Fruit fly (Drosophila melanogaster): ENCODE data around the gene ND-B8.

The ND-B8 gene

DNA sequence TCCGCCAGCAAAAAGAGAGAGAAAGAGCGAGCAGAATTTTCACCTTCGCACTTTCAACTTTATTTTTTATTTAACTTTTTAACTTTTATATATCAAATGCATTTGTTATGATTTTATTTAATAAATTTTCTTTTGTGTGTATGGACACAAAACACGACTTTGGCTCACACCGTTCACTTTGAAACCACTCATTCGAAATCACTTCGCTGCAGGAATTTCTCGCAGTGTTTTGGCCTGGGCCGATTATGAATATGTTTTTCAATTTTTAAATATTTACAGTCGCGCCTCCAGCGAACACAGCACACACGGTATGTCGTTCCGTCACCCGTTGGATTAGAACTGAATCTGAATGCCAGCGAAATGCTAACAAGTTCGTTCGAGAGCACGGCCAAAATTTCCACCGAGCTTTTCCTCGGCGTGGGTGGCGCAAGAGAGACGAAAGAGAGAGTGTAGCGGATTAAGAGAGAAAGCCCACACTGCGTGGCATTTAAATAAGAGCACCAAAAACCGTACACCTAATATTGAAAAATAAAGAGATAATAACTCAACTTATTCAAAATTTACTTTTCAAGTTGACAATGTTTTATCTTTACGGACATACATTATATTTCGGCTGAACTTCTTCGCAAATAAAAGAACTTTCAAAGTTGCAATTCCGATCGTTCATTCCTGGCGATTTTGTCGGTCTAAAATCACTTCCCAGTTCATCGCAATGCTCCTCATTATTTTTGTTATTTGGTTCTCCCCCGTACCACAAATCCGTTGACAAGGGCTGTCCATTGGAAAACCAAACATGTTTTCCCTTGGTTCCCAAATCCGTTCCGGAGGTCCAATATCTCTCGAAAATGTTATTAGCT lies 13.3 kb upstream of the ND-B8 start, which contains the start of gene CG15431:
CG15431 (minus strand) TSS at position 402 of the 857 bp plus-strand sequence.
- TF ChIP-seq Lim3 (GFP tag; IDR thresholded peaks at IDR 0.05): no peak
- peak; percentile 13 for TF ChIP-seq slp2 (GFP tag; optimal IDR thresholded peaks at IDR 0.05)
- peak; percentile 24 for TF ChIP-seq HmgZ (tag; optimal IDR thresholded peaks at IDR 0.05)
- TF ChIP-seq lilli (GFP tag; optimal IDR thresholded peaks at IDR 0.05): peak; percentile 69
- TF ChIP-seq Bteb2 (GFP tag; optimal IDR thresholded peaks at IDR 0.05): peak; percentile 29
- TF ChIP-seq HLHmδ (GFP tag; optimal IDR thresholded peaks at IDR 0.05): no peak
- TF ChIP-seq CG14965 (GFP tag; optimal IDR thresholded peaks at IDR 0.05; ENCODE audit: borderline replicate concordance): no peak
- TF ChIP-seq HHEX (GFP tag; optimal IDR thresholded peaks at IDR 0.05): peak; percentile 66
- no peak for TF ChIP-seq ato (GFP tag; IDR thresholded peaks at IDR 0.05; ENCODE audit: partially characterized antibody)
- 0 out of 3 replicates have a peak, but pooled peaks have one; percentile 47 for TF ChIP-seq CG34422 (GFP tag; IDR thresholded peaks at IDR 0.05)
- peak; percentile 25 for TF ChIP-seq fd96Cb (tag; optimal IDR thresholded peaks at IDR 0.05)
- TF ChIP-seq br (optimal IDR thresholded peaks at IDR 0.05): no peak
- peak; percentile 56 for TF ChIP-seq CG12299 (tag; optimal IDR thresholded peaks at IDR 0.05)
- no peak for TF ChIP-seq CG31388 (GFP tag; optimal IDR thresholded peaks at IDR 0.05)
- no peak for TF ChIP-seq D (optimal IDR thresholded peaks at IDR 0.05)
- TF ChIP-seq D (GFP tag; optimal IDR thresholded peaks at IDR 0.05): no peak
- TF ChIP-seq Hr3 (GFP tag; optimal IDR thresholded peaks at IDR 0.05): peak; percentile 16
- TF ChIP-seq gcm2 (GFP tag; optimal IDR thresholded peaks at IDR 0.05): peak; percentile 18
- TF ChIP-seq CG7556 (GFP tag; optimal IDR thresholded peaks at IDR 0.05): peak; percentile 79
- peak; percentile 17 for TF ChIP-seq CG18764 (GFP tag; optimal IDR thresholded peaks at IDR 0.05)
- no peak for TF ChIP-seq cad (GFP tag; optimal IDR thresholded peaks at IDR 0.05)
- no peak for TF ChIP-seq CG4282 (GFP tag; optimal IDR thresholded peaks at IDR 0.05)
- TF ChIP-seq pb (GFP tag; optimal IDR thresholded peaks at IDR 0.05): no peak
- TF ChIP-seq cas (GFP tag; IDR thresholded peaks at IDR 0.05): no peak
- TF ChIP-seq B-H1 (GFP tag; IDR thresholded peaks at IDR 0.05): 0 out of 3 replicates have a peak, but pooled peaks have one; percentile 37
- peak; percentile 40; the same call in 1 of the 3 replicates for TF ChIP-seq zfh1 (GFP tag; IDR thresholded peaks at IDR 0.05)
- peak; percentile 60 for TF ChIP-seq CG14441 (GFP tag; IDR thresholded peaks at IDR 0.05)
- TF ChIP-seq cato (GFP tag; optimal IDR thresholded peaks at IDR 0.05; ENCODE audit: borderline replicate concordance): no peak
- no peak for TF ChIP-seq CG11085 (GFP tag; IDR thresholded peaks at IDR 0.05)
- TF ChIP-seq ems (GFP tag; optimal IDR thresholded peaks at IDR 0.05): peak; percentile 20
- no peak for TF ChIP-seq sc (optimal IDR thresholded peaks at IDR 0.05)
- no peak for TF ChIP-seq sc (GFP tag; optimal IDR thresholded peaks at IDR 0.05)
- TF ChIP-seq NK7.1 (GFP tag; optimal IDR thresholded peaks at IDR 0.05): no peak
- no peak for TF ChIP-seq CG11696 (GFP tag; IDR thresholded peaks at IDR 0.05)
- peak; percentile 8 for TF ChIP-seq CG6254 (GFP tag; optimal IDR thresholded peaks at IDR 0.05)
- TF ChIP-seq TFAM (GFP tag; optimal IDR thresholded peaks at IDR 0.05): no peak
- TF ChIP-seq NC2α (GFP tag; optimal IDR thresholded peaks at IDR 0.05): no peak
- TF ChIP-seq CG33213 (GFP tag; optimal IDR thresholded peaks at IDR 0.05): no peak
- TF ChIP-seq CG10565 (GFP tag; optimal IDR thresholded peaks at IDR 0.05): no peak
- TF ChIP-seq CG3281 (GFP tag; optimal IDR thresholded peaks at IDR 0.05): peak; percentile 69
- no peak for TF ChIP-seq nom (GFP tag; optimal IDR thresholded peaks at IDR 0.05)
- peak; percentile 5 for TF ChIP-seq CG13123 (GFP tag; optimal IDR thresholded peaks at IDR 0.05)
- no peak for TF ChIP-seq eyg (GFP tag; optimal IDR thresholded peaks at IDR 0.05)
- peak; percentile 61 for TF ChIP-seq CG12391 (tag; optimal IDR thresholded peaks at IDR 0.05)
- no peak for TF ChIP-seq bbx (GFP tag; IDR thresholded peaks at IDR 0.05; ENCODE audit: partially characterized antibody)
- TF ChIP-seq Bgb (GFP tag; IDR thresholded peaks at IDR 0.05; ENCODE audit: partially characterized antibody): peak; percentile 49; the same call in 1 of the 2 replicates
- TF ChIP-seq BEAF-32 (GFP tag; optimal IDR thresholded peaks at IDR 0.05): no peak
- no peak for TF ChIP-seq Camta (GFP tag; optimal IDR thresholded peaks at IDR 0.05)
- no peak for TF ChIP-seq CG7963 (GFP tag; IDR thresholded peaks at IDR 0.05; ENCODE audit: partially characterized antibody)
- no peak for TF ChIP-seq jigr1 (GFP tag; IDR thresholded peaks at IDR 0.05)
